Worm (Caenorhabditis elegans): ENCODE data around the gene C30A5.10.

- TF ChIP-seq fos-1 (tag; optimal IDR thresholded peaks at IDR 0.05) (no peak), nhr-237 (tag; optimal IDR thresholded peaks at IDR 0.05) (no peak), ama-1 (optimal IDR thresholded peaks at IDR 0.05) (no peak), ztf-4 (tag; optimal IDR thresholded peaks at IDR 0.05) (no peak)
Observed at ce11 chrIII:8228916-8229315, 19.2 kb upstream of the C30A5.10 start.
